Worm (Caenorhabditis elegans): Measurements from ENCODE around the gene nlp-43.
A peak's percentile ranks its signal among the peaks of the same experiment; 100 is the strongest.

nlp-43 gene

ce11 chrIII:5010723-5011122 lies 31.5 kb upstream of the nlp-43 start:
- no peak for TF ChIP-seq fkh-8 (tag; optimal IDR thresholded peaks at IDR 0.05)
- no peak for TF ChIP-seq ceh-8 (GFP tag; optimal IDR thresholded peaks at IDR 0.05)
- no peak for TF ChIP-seq isw-1 (GFP tag; IDR thresholded peaks at IDR 0.05)
- no peak for TF ChIP-seq alr-1 (tag; optimal IDR thresholded peaks at IDR 0.05; ENCODE audit: borderline replicate concordance)
- no peak for TF ChIP-seq hlh-17 (GFP tag; optimal IDR thresholded peaks at IDR 0.05; ENCODE audit: borderline replicate concordance)

- TF ChIP-seq F16B12.6 (tag; optimal IDR thresholded peaks at IDR 0.05) (no peak), egl-27 (tag; optimal IDR thresholded peaks at IDR 0.05) (no peak), ceh-82 (tag; optimal IDR thresholded peaks at IDR 0.05) (no peak), grh-1 (GFP tag; IDR thresholded peaks at IDR 0.05) (no peak), efl-1 (optimal IDR thresholded peaks at IDR 0.05) (no peak), efl-1 (GFP tag; optimal IDR thresholded peaks at IDR 0.05 in 1 of 2) (peak in 1 of 2 experiments; percentile 70), efl-3 (GFP tag; optimal IDR thresholded peaks at IDR 0.05) (no peak), nhr-28 (tag; optimal IDR thresholded peaks at IDR 0.05) (no peak), unc-98 (GFP tag; IDR thresholded peaks at IDR 0.05) (no peak), ces-1 (GFP tag; optimal IDR thresholded peaks at IDR 0.05) (no peak), alr-1 (tag; optimal IDR thresholded peaks at IDR 0.05; ENCODE audit: borderline replicate concordance) (peak; percentile 81), nhr-71 (tag; optimal IDR thresholded peaks at IDR 0.05) (no peak), lin-15B (tag; optimal IDR thresholded peaks at IDR 0.05) (no peak), xbp-1 (tag; optimal IDR thresholded peaks at IDR 0.05) (no peak), egl-13 (tag; optimal IDR thresholded peaks at IDR 0.05) (no peak), nhr-77 (tag; optimal IDR thresholded peaks at IDR 0.05) (no peak), sox-4 (tag; optimal IDR thresholded peaks at IDR 0.05) (no peak), pqm-1 (tag; optimal IDR thresholded peaks at IDR 0.05) (no peak), pax-3 (tag; optimal IDR thresholded peaks at IDR 0.05) (no peak)
These were observed 29.8 kb upstream of the nlp-43 start for ce11 chrIII:5012460-5012859.

- TF ChIP-seq egl-27 (tag; optimal IDR thresholded peaks at IDR 0.05) (peak in 1 of 2 experiments; percentile 82), unc-86 (tag; optimal IDR thresholded peaks at IDR 0.05) (peak; percentile 89), elt-2 (tag; optimal IDR thresholded peaks at IDR 0.05) (peak; percentile 44), nhr-71 (tag; optimal IDR thresholded peaks at IDR 0.05) (peak; percentile 94), xbp-1 (tag; optimal IDR thresholded peaks at IDR 0.05) (peak; percentile 85), lin-35 (GFP tag; optimal IDR thresholded peaks at IDR 0.05) (peak; percentile 71 to 83), pag-3 (tag; optimal IDR thresholded peaks at IDR 0.05; ENCODE audit: borderline replicate concordance, insufficient read depth) (no peak), nhr-85 (tag) (peak; percentile 84), rnt-1 (tag; optimal IDR thresholded peaks at IDR 0.05) (peak; percentile 71), efl-1 (optimal IDR thresholded peaks at IDR 0.05) (peak; percentile 81 to 82), efl-1 (GFP tag; optimal IDR thresholded peaks at IDR 0.05 in 1 of 2) (peak; percentile 54 to 95), pax-3 (tag; optimal IDR thresholded peaks at IDR 0.05) (no peak), aha-1 (tag; optimal IDR thresholded peaks at IDR 0.05) (no peak), ceh-82 (tag; optimal IDR thresholded peaks at IDR 0.05) (peak; percentile 57 to 83 (median 80)), unc-130 (tag; optimal IDR thresholded peaks at IDR 0.05) (peak; percentile 48), skn-1 (tag; optimal IDR thresholded peaks at IDR 0.05) (peak; percentile 86), irx-1 (tag; optimal IDR thresholded peaks at IDR 0.05) (peak; percentile 59), nhr-47 (tag; optimal IDR thresholded peaks at IDR 0.05) (peak; percentile 88), nhr-28 (tag; optimal IDR thresholded peaks at IDR 0.05) (no peak), snu-23 (GFP tag; optimal IDR thresholded peaks at IDR 0.05) (peak; percentile 96), nhr-11 (tag; optimal IDR thresholded peaks at IDR 0.05) (peak; percentile 37), mef-2 (tag; optimal IDR thresholded peaks at IDR 0.05) (peak; percentile 73), F16B12.6 (tag; optimal IDR thresholded peaks at IDR 0.05) (peak; percentile 13), ceh-90 (tag; optimal IDR thresholded peaks at IDR 0.05) (no peak), nhr-20 (tag; optimal IDR thresholded peaks at IDR 0.05) (peak; percentile 86), C34B4.2 (tag; optimal IDR thresholded peaks at IDR 0.05) (no peak), ztf-11 (tag; optimal IDR thresholded peaks at IDR 0.05) (peak in 1 of 2 experiments; percentile 81), lin-13 (GFP tag; optimal IDR thresholded peaks at IDR 0.05) (peak; percentile 82), dpl-1 (GFP tag; optimal IDR thresholded peaks at IDR 0.05) (peak; percentile 65 to 69 (median 65)), vab-15 (tag; optimal IDR thresholded peaks at IDR 0.05) (peak; percentile 22), C04F5.9 (tag; optimal IDR thresholded peaks at IDR 0.05) (peak; percentile 24), fkh-8 (tag; optimal IDR thresholded peaks at IDR 0.05) (peak; percentile 90), dsc-1 (tag; optimal IDR thresholded peaks at IDR 0.05) (peak; percentile 73), swsn-7 (tag; optimal IDR thresholded peaks at IDR 0.05) (peak; percentile 89), elt-3 (tag; optimal IDR thresholded peaks at IDR 0.05) (peak in 3 of 6 experiments; percentile 41 to 64 (median 54))
These were observed 28.3 kb upstream of the nlp-43 start for ce11 chrIII:5013915-5014346.
